Worm (Caenorhabditis elegans) whole organism, L3 larva: ENCODE results near the gene C02F5.12.

Experiments
- R02D3.7 ChIP-seq: fragments of 150-350 bp; optimal IDR thresholded peaks from 2 replicates; lab custom pipeline; 2014; ENCODE audit warnings: missing biosample characterization, missing genetic modification characterization
- ZK546.5 ChIP-seq: sonication (generic microtip); optimal IDR thresholded peaks from 2 replicates; lab custom pipeline; 2017; ENCODE audit warnings: missing biosample characterization, missing genetic modification characterization
- aly-2 ChIP-seq: fragments of 150-350 bp; optimal IDR thresholded peaks from 2 replicates; lab custom pipeline; 2014; ENCODE audit warnings: missing biosample characterization, missing genetic modification characterization
- ama-1 ChIP-seq: fragments of 150-350 bp; optimal IDR thresholded peaks from 2 replicates; lab custom pipeline; 2018
- ceh-16 ChIP-seq: sonication (generic microtip); optimal IDR thresholded peaks from 2 replicates; lab custom pipeline; 2017; ENCODE audit warnings: missing biosample characterization, missing genetic modification characterization
- ceh-82 ChIP-seq: fragments of 150-350 bp; optimal IDR thresholded peaks from 2 replicates; lab custom pipeline; 2014; ENCODE audit warnings: missing biosample characterization, missing genetic modification characterization
- ceh-9 ChIP-seq: sonication (generic microtip); optimal IDR thresholded peaks from 2 replicates; lab custom pipeline; 2018; ENCODE audit warnings: missing biosample characterization, missing genetic modification characterization
- daf-12 ChIP-seq: fragments of 150-350 bp; optimal IDR thresholded peaks from 2 replicates; lab custom pipeline; 2014; ENCODE audit warnings: missing biosample characterization, missing genetic modification reagents, missing genetic modification characterization
- egl-5 ChIP-seq: fragments of 150-350 bp; optimal IDR thresholded peaks from 2 replicates; lab custom pipeline; 2017; ENCODE audit warnings: missing biosample characterization, missing genetic modification reagents, missing genetic modification characterization, inconsistent platforms
- elt-2 ChIP-seq: sonication (generic microtip); optimal IDR thresholded peaks from 2 replicates; lab custom pipeline; 2016; ENCODE audit warnings: missing genetic modification reagents, mild to moderate bottlenecking, missing genetic modification characterization, missing compliant biosample characterization
- elt-3 ChIP-seq, 3 experiments: fragments of 150-350 bp in 1 of 3; sonication (generic microtip) in 2 of 3; optimal IDR thresholded peaks; 2 replicates in 2 of 3; 4 replicates in 1 of 3; lab custom pipeline; 2014 to 2017; ENCODE audit warnings: missing biosample characterization in 3 of 3, missing genetic modification characterization in 3 of 3
- fkh-10 ChIP-seq: sonication (generic microtip); optimal IDR thresholded peaks from 2 replicates; lab custom pipeline; 2017; ENCODE audit warnings: missing biosample characterization, missing genetic modification reagents, missing genetic modification characterization
- fos-1 ChIP-seq: fragments of 150-350 bp; optimal IDR thresholded peaks from 2 replicates; lab custom pipeline; 2014; ENCODE audit warnings: missing biosample characterization, missing genetic modification characterization
- hmg-11 ChIP-seq: sonication (generic microtip); optimal IDR thresholded peaks from 2 replicates; lab custom pipeline; 2016; ENCODE audit warnings: missing genetic modification characterization, missing compliant biosample characterization
- jun-1 ChIP-seq: fragments of 150-350 bp; optimal IDR thresholded peaks from 2 replicates; lab custom pipeline; 2014; ENCODE audit warnings: missing biosample characterization, missing genetic modification reagents, missing genetic modification characterization
- lin-15B ChIP-seq: fragments of 150-350 bp; optimal IDR thresholded peaks from 2 replicates; lab custom pipeline; 2014; ENCODE audit warnings: missing biosample characterization, missing genetic modification characterization
- lin-39 ChIP-seq: fragments of 150-350 bp; optimal IDR thresholded peaks from 2 replicates; lab custom pipeline; 2018; ENCODE audit warnings: missing biosample characterization, missing genetic modification reagents, missing genetic modification characterization
- lsy-12 ChIP-seq: sonication (generic microtip); optimal IDR thresholded peaks from 2 replicates; lab custom pipeline; 2016; ENCODE audit warnings: mild to moderate bottlenecking, missing genetic modification characterization, missing compliant biosample characterization
- mml-1 ChIP-seq: fragments of 150-350 bp; sonication (generic microtip); optimal IDR thresholded peaks from 3 replicates; lab custom pipeline; 2014; ENCODE audit warnings: missing biosample characterization, missing genetic modification characterization
- nfya-1 ChIP-seq: sonication (generic microtip); optimal IDR thresholded peaks from 2 replicates; lab custom pipeline; 2017; ENCODE audit warnings: missing genetic modification characterization, mild to moderate bottlenecking, missing compliant biosample characterization, antibody characterized with exemption, moderate library complexity; ENCODE audit not compliant: insufficient read depth
- nhr-12 ChIP-seq: fragments of 150-350 bp; optimal IDR thresholded peaks from 2 replicates; lab custom pipeline; 2014; ENCODE audit warnings: missing biosample characterization, missing genetic modification characterization
- nhr-23 ChIP-seq: fragments of 150-350 bp; optimal IDR thresholded peaks from 2 replicates; lab custom pipeline; 2014; ENCODE audit warnings: missing biosample characterization, missing genetic modification reagents, missing genetic modification characterization
- nhr-25 ChIP-seq: sonication (generic microtip); optimal IDR thresholded peaks from 2 replicates; lab custom pipeline; 2017; ENCODE audit warnings: missing biosample characterization, missing genetic modification characterization
- nhr-28 ChIP-seq: fragments of 150-350 bp; optimal IDR thresholded peaks from 2 replicates; lab custom pipeline; 2014; ENCODE audit warnings: missing biosample characterization, missing genetic modification characterization
- nhr-43 ChIP-seq: sonication (generic microtip); optimal IDR thresholded peaks from 2 replicates; lab custom pipeline; 2016; ENCODE audit warnings: mild to moderate bottlenecking, missing genetic modification characterization, missing compliant biosample characterization; ENCODE audit not compliant: poor library complexity, severe bottlenecking
- nhr-67 ChIP-seq: fragments of 150-350 bp; optimal IDR thresholded peaks from 2 replicates; lab custom pipeline; 2014; ENCODE audit warnings: missing biosample characterization, missing genetic modification characterization
- nhr-77 ChIP-seq: fragments of 150-350 bp; optimal IDR thresholded peaks from 2 replicates; lab custom pipeline; 2014; ENCODE audit warnings: missing biosample characterization, missing genetic modification characterization
- pha-4 ChIP-seq: fragments of 150-350 bp; optimal IDR thresholded peaks from 2 replicates; lab custom pipeline; 2014; ENCODE audit warnings: missing biosample characterization, missing genetic modification reagents, missing genetic modification characterization
- pqm-1 ChIP-seq: fragments of 150-350 bp; optimal IDR thresholded peaks from 2 replicates; lab custom pipeline; 2017; ENCODE audit warnings: missing biosample characterization, missing genetic modification characterization, inconsistent platforms
- skn-1 ChIP-seq: fragments of 150-350 bp; optimal IDR thresholded peaks from 2 replicates; lab custom pipeline; 2014; ENCODE audit warnings: missing biosample characterization, missing genetic modification characterization
- snpc-4 ChIP-seq: fragments of 150-350 bp; optimal IDR thresholded peaks from 2 replicates; lab custom pipeline; 2014; ENCODE audit warnings: missing biosample characterization, missing genetic modification characterization
- unc-39 ChIP-seq: sonication (generic microtip); optimal IDR thresholded peaks from 4 replicates; lab custom pipeline; 2017; ENCODE audit warnings: missing biosample characterization, missing genetic modification characterization
- unc-62 ChIP-seq: fragments of 150-350 bp; sonication (generic microtip); optimal IDR thresholded peaks from 4 replicates; lab custom pipeline; 2014; ENCODE audit warnings: missing biosample characterization, missing genetic modification reagents, missing genetic modification characterization
- zag-1 ChIP-seq: fragments of 150-350 bp; optimal IDR thresholded peaks from 2 replicates; lab custom pipeline; 2014; ENCODE audit warnings: missing biosample characterization, missing genetic modification characterization
- ztf-11 ChIP-seq: fragments of 150-350 bp; optimal IDR thresholded peaks from 2 replicates; lab custom pipeline; 2014; ENCODE audit warnings: missing biosample characterization, missing genetic modification characterization
- ztf-4 ChIP-seq: fragments of 150-350 bp; optimal IDR thresholded peaks from 2 replicates; lab custom pipeline; 2014; ENCODE audit warnings: missing biosample characterization, missing genetic modification characterization

Gene C02F5.12

DNA sequence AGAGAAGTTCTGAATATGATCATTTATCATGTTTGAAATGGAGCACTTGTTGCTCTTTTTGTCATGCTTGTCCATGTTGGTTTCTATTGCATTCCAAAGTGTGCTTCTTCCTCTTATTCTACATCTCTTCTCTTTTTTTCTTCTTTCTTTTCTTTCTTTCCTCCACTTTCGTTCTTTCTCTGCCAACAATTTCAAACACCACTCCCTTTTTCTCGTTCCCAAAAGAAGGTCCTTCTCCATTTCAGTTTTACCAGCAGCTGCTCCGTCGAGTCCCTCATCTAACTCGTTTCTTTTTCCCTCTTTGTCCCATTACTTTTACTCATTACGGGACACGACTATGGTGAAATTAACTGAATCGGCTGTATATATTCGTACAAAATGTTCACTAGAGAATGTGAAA is 12.1 kb upstream of the C02F5.12 start, which contains the start of gene F09G8.5:
TSS of gene F09G8.5 (plus strand) at position 38 of the 400 bp plus-strand sequence.
- no peak for TF ChIP-seq unc-39 (tag; lab: Kevin White, UChicago)
- TF ChIP-seq lin-39, result peak; percentile 53
- TF ChIP-seq nfya-1 (tag; lab: Kevin White, UChicago), result no peak
- no peak for TF ChIP-seq pha-4

DNA sequence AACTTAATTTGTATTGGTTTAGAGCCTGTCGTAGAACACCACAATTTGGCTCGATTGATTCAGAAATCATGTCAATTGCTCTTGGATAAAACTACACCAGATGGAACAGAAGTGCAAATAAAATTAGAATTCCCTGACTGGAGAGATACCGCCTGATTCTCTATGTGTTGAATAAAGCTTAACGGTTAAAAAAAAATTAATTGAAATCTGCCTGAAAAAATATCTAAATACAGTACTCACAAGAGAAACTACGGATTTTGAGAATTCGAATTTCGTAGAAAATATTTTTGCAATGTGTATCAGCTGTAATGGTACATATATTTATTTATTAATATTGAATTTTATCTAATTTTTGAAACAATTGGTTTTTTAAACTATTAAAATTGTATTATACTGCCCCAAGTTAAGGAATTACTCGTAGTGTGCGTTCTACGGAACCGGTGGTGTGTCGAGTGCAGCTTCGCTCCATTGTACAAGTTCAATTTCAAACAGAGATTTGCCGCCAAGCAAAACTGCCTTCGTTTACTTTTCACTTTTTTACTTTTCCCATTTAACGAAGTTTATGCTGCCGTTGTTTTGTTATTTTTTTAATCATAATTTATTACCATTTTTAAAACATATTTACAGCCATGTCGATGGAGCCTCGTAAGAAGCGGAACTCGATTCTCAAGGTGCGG is 7.3 kb upstream of the C02F5.12 start, which contains the start of gene knl-1:
TSS of gene knl-1 (plus strand) at position 626 of the 677 bp plus-strand sequence.
- TF ChIP-seq ceh-16, result no peak
- TF ChIP-seq nhr-43 (tag; lab: Kevin White, UChicago), result no peak
- peak; percentile 94 for TF ChIP-seq pha-4
- peak; percentile 28 for TF ChIP-seq elt-2 (tag; lab: Kevin White, UChicago)
- peak; percentile 69 for TF ChIP-seq lin-15B (tag; lab: Kevin White, UChicago)
- no peak for TF ChIP-seq nhr-12
- TF ChIP-seq lsy-12, result no peak
- TF ChIP-seq hmg-11 (tag; lab: Kevin White, UChicago), result no peak
- no peak for TF ChIP-seq ceh-82 (tag; lab: Kevin White, UChicago)
- peak; percentile 5 for TF ChIP-seq pqm-1 (tag; lab: Kevin White, UChicago)
- TF ChIP-seq egl-5 (tag; lab: Kevin White, UChicago), result no peak
- no peak for TF ChIP-seq unc-39 (tag; lab: Kevin White, UChicago)
- no peak for TF ChIP-seq snpc-4 (tag; lab: Kevin White, UChicago)
- TF ChIP-seq ztf-4 (tag; lab: Kevin White, UChicago), result no peak
- TF ChIP-seq nhr-23, result peak; percentile 51
- TF ChIP-seq fkh-10 (GFP tag; lab: Kevin White, UChicago), result no peak
- TF ChIP-seq nfya-1 (tag; lab: Kevin White, UChicago), result peak; percentile 52
- no peak for TF ChIP-seq skn-1
- TF ChIP-seq mml-1 (tag; lab: Kevin White, UChicago), result no peak
- TF ChIP-seq nhr-25 (tag; lab: Kevin White, UChicago), result peak; percentile 28
- peak; percentile 6 for TF ChIP-seq jun-1
- peak; percentile 9 for TF ChIP-seq R02D3.7
- no peak for TF ChIP-seq nhr-67 (tag; lab: Kevin White, UChicago)
- no peak for TF ChIP-seq ceh-9
- peak; percentile 44 for TF ChIP-seq lin-39

DNA sequence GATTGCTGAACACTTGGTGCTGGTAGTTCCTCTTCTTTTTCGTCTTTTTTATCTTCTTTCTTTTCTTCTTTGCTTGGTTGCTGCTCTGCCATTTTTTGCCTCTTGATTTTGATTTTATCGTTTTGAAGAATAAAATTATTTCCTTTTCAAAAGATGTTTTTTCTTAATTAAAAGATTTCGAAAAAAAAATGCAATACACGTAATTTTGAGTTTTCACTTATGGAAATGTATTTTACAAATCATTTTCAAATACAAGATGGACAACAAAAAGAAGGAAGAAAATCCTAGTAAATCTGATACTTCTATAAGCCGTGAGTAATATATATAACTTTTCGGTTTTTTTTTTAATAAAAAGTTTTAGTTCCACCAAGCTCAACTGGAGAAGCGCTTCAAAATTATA is 6.6 kb upstream of the C02F5.12 start, which contains the start of the genes C02F5.10 and C02F5.2:
TSS of gene C02F5.10 (minus strand) at position 101 of the 400 bp plus-strand sequence.
TSS of gene C02F5.2 (plus strand) at position 239 of the 400 bp plus-strand sequence.
- TF ChIP-seq elt-3 (tag; optimal IDR thresholded peaks at IDR 0.05; lab: Kevin White, UChicago) (no peak), aly-2 (no peak), ztf-11 (tag; lab: Kevin White, UChicago) (no peak), egl-5 (tag; lab: Kevin White, UChicago) (no peak), mml-1 (tag; lab: Kevin White, UChicago) (no peak), zag-1 (tag; lab: Kevin White, UChicago) (no peak), unc-62 (GFP tag; lab: Kevin White, UChicago) (no peak), unc-39 (tag; lab: Kevin White, UChicago) (no peak), ama-1 (no peak), nhr-23 (no peak), ceh-82 (tag; lab: Kevin White, UChicago) (no peak), fos-1 (tag; lab: Kevin White, UChicago) (no peak)

DNA sequence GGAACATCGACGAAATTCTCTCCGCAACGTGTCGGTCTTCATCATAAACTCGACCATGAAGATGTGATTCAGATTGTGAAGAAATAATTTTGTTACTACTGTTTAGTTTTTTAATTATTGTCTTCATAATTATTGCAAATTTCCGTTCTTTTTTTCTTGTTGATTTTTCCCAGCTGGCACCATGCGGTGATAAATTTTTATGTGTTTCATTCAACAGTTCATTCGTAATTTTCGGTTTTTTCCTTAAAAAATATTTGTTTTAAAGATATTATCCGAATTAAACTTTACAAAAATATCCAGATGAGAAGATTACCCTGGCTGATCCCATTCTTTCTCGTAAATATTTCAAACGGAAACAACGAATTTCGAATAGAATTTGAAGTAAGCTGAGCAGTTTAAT is 4.2 kb upstream of the C02F5.12 start, which contains the start of gene C02F5.13:
TSS of gene C02F5.13 (plus strand) at position 301 of the 400 bp plus-strand sequence.
- no peak for TF ChIP-seq elt-2 (tag; lab: Kevin White, UChicago)
- no peak for TF ChIP-seq nhr-43 (tag; lab: Kevin White, UChicago)
- no peak for TF ChIP-seq lsy-12
- TF ChIP-seq nhr-28 (tag; lab: Kevin White, UChicago), result no peak
- no peak for TF ChIP-seq ceh-9
- TF ChIP-seq ZK546.5 (tag; lab: Kevin White, UChicago), result no peak
- TF ChIP-seq unc-39 (tag; lab: Kevin White, UChicago), result no peak
- no peak for TF ChIP-seq snpc-4 (tag; lab: Kevin White, UChicago)
- no peak for TF ChIP-seq lin-15B (tag; lab: Kevin White, UChicago)
- TF ChIP-seq ceh-82 (tag; lab: Kevin White, UChicago), result no peak
- TF ChIP-seq unc-62 (GFP tag; lab: Kevin White, UChicago), result no peak
- TF ChIP-seq mml-1 (tag; lab: Kevin White, UChicago), result no peak
- no peak for TF ChIP-seq ztf-11 (tag; lab: Kevin White, UChicago)
- TF ChIP-seq pha-4, result no peak
- no peak for TF ChIP-seq lin-39
- no peak for TF ChIP-seq nhr-77 (tag; lab: Kevin White, UChicago)
- no peak for TF ChIP-seq daf-12 (tag; lab: Kevin White, UChicago)
- no peak for TF ChIP-seq nhr-12
- no peak for TF ChIP-seq R02D3.7
- TF ChIP-seq fos-1 (tag; lab: Kevin White, UChicago), result no peak
